Fruit fly (Drosophila melanogaster): ENCODE results near the gene Gr66a.

Gr66a gene

DNA sequence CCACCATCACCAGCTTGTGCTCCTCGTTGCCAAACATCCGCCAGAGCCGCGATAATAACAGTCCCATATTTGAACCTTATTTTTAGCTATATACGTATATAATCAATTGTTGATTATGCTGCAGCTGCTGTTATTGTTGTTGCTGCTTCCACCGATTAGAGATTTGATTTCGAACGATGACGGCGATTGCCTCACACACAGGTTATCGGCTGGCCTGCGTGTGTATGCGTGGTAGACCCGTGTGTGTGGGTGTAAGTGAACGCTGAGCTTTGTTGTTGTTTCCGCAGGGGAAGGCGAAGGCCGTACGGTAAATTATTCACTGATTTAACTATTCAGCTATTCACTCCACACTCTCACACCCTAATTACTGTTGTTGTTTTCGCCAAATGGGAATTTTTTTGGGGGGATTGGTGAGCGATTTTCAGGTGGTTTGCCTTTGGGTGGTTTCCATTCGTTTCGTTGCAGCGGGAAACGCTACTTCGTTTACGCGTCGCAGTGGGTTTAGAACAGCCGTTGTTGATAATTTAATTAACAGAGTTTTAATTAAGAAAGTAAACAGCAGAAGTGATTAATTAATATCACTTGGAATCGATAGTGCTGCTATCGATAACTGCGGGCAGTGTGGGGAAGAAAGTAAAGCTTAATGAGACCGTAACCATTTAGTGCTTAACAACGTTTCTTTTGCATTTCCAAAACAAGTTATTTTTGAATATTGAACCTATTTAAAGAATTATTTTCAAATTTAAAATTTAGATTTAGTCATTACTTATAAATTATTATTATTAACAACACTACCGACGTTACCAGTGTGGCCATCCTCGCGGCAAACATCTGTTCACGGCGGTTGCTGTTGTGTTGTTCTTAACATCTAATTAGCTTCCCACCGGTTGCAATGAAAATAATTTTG lies 7.3 kb downstream of the Gr66a start, which contains the start of the genes Arl5 and CG13671 (continued):
- peak; percentile 75 for TF ChIP-seq CG34376 (GFP tag; optimal IDR thresholded peaks at IDR 0.05)
- TF ChIP-seq CG10462 (GFP tag; optimal IDR thresholded peaks at IDR 0.05) = peak; percentile 79
- TF ChIP-seq CG18476 (GFP tag; optimal IDR thresholded peaks at IDR 0.05) = peak; percentile 72
- peak; percentile 28 for TF ChIP-seq kah (GFP tag; optimal IDR thresholded peaks at IDR 0.05)
- TF ChIP-seq pita (GFP tag; optimal IDR thresholded peaks at IDR 0.05) = no peak
- peak; percentile 82 for TF ChIP-seq Scr (GFP tag; IDR thresholded peaks at IDR 0.05; ENCODE audit: partially characterized antibody)
- TF ChIP-seq Antp (GFP tag; optimal IDR thresholded peaks at IDR 0.05) = peak; percentile 61
- peak; percentile 64; the same call in 2 of the 3 replicates for TF ChIP-seq Opbp (GFP tag; IDR thresholded peaks at IDR 0.05; ENCODE audit: partially characterized antibody)
- peak; percentile 65 for TF ChIP-seq ttk (GFP tag; IDR thresholded peaks at IDR 0.05)
- TF ChIP-seq CG15073 (GFP tag; optimal IDR thresholded peaks at IDR 0.05) = peak; percentile 23
- TF ChIP-seq B-H2 (GFP tag; optimal IDR thresholded peaks at IDR 0.05) = peak; percentile 37
- peak; percentile 79 for TF ChIP-seq CG10366 (GFP tag; IDR thresholded peaks at IDR 0.05)
- TF ChIP-seq Dek (tag; optimal IDR thresholded peaks at IDR 0.05) = peak; percentile 66
- no peak for TF ChIP-seq ash1 (GFP tag; optimal IDR thresholded peaks at IDR 0.05)
- no peak for TF ChIP-seq CG8359 (GFP tag; optimal IDR thresholded peaks at IDR 0.05; ENCODE audit: borderline replicate concordance)
- no peak for TF ChIP-seq onecut (GFP tag; IDR thresholded peaks at IDR 0.05)
- TF ChIP-seq zf30C (GFP tag; optimal IDR thresholded peaks at IDR 0.05) = no peak
- TF ChIP-seq ato (GFP tag; IDR thresholded peaks at IDR 0.05; ENCODE audit: partially characterized antibody) = peak; percentile 64
- peak; percentile 79 for TF ChIP-seq HLH3B (GFP tag; IDR thresholded peaks at IDR 0.05)
- peak; percentile 62; the same call in 2 of the 3 replicates for TF ChIP-seq CG14860 (GFP tag; IDR thresholded peaks at IDR 0.05; ENCODE audit: partially characterized antibody)
- no peak for TF ChIP-seq pros (GFP tag; optimal IDR thresholded peaks at IDR 0.05)
- peak; percentile 47 for TF ChIP-seq CG13424 (tag; optimal IDR thresholded peaks at IDR 0.05)
- TF ChIP-seq p53 (GFP tag; optimal IDR thresholded peaks at IDR 0.05) = no peak
- TF ChIP-seq z (GFP tag; IDR thresholded peaks at IDR 0.05) = no peak
- peak; percentile 79 for TF ChIP-seq slou (GFP tag; optimal IDR thresholded peaks at IDR 0.05)
- TF ChIP-seq Rfx (GFP tag; IDR thresholded peaks at IDR 0.05) = peak; percentile 83
- peak; percentile 85; the same call in 2 of the 3 replicates for TF ChIP-seq CG17361 (GFP tag; IDR thresholded peaks at IDR 0.05)
- peak; percentile 54 for TF ChIP-seq Elba2 (GFP tag; optimal IDR thresholded peaks at IDR 0.05)
- TF ChIP-seq Oaz (GFP tag; IDR thresholded peaks at IDR 0.05) = 0 out of 2 replicates have a peak, but pooled peaks have one; percentile 30
- TF ChIP-seq btn (GFP tag; optimal IDR thresholded peaks at IDR 0.05) = peak; percentile 28
- TF ChIP-seq repo (GFP tag; optimal IDR thresholded peaks at IDR 0.05) = peak; percentile 26
- TF ChIP-seq Mad (GFP tag; optimal IDR thresholded peaks at IDR 0.05) = peak; percentile 77
- peak; percentile 72 for TF ChIP-seq CG4730 (GFP tag; IDR thresholded peaks at IDR 0.05)
- no peak for TF ChIP-seq Sox102F (GFP tag; optimal IDR thresholded peaks at IDR 0.05)
- peak; percentile 53 for TF ChIP-seq ems (GFP tag; optimal IDR thresholded peaks at IDR 0.05)
- peak; percentile 99 for TF ChIP-seq Vsx1 (GFP tag; optimal IDR thresholded peaks at IDR 0.05)
- peak; percentile 75 for TF ChIP-seq CG7556 (GFP tag; optimal IDR thresholded peaks at IDR 0.05)
- peak; percentile 46 for TF ChIP-seq Oli (tag; optimal IDR thresholded peaks at IDR 0.05)
- no peak for TF ChIP-seq NK7.1 (GFP tag; optimal IDR thresholded peaks at IDR 0.05)
- no peak for TF ChIP-seq prd (optimal IDR thresholded peaks at IDR 0.05)
- peak; percentile 91 for TF ChIP-seq prd (GFP tag; IDR thresholded peaks at IDR 0.05)
- TF ChIP-seq Deaf1 (tag; optimal IDR thresholded peaks at IDR 0.05) = no peak
- peak; percentile 61 for TF ChIP-seq CG4854 (GFP tag; optimal IDR thresholded peaks at IDR 0.05)
- TF ChIP-seq ara (GFP tag; IDR thresholded peaks at IDR 0.05) = peak; percentile 67; the same call in 1 of the 2 replicates
- no peak for TF ChIP-seq D (optimal IDR thresholded peaks at IDR 0.05)
- peak; percentile 65 for TF ChIP-seq D (GFP tag; optimal IDR thresholded peaks at IDR 0.05)
- peak; percentile 67 for TF ChIP-seq fd96Cb (tag; optimal IDR thresholded peaks at IDR 0.05)
- TF ChIP-seq dmrt99B (tag; optimal IDR thresholded peaks at IDR 0.05) = no peak
- peak; percentile 63 for TF ChIP-seq CG11093 (GFP tag; IDR thresholded peaks at IDR 0.05)
